Worm (Caenorhabditis elegans) whole organism, mixed stage, embryonic: ENCODE data around the gene sir-2.2.

Experiments used
- blmp-1 ChIP-seq: fragments of 150-350 bp; optimal IDR thresholded peaks from 2 replicates; lab custom pipeline; 2014; ENCODE audit warnings: missing biosample characterization, missing genetic modification characterization
- ham-2 ChIP-seq: fragments of 200-800 bp; sonication (Bioruptor generic); optimal IDR thresholded peaks from 2 replicates; lab custom pipeline; 2018; ENCODE audit warnings: mild to moderate bottlenecking, missing genetic modification characterization, missing compliant biosample characterization
- mep-1 ChIP-seq: fragments of 150-350 bp; optimal IDR thresholded peaks from 2 replicates; lab custom pipeline; 2017; ENCODE audit warnings: missing biosample characterization, missing genetic modification reagents, missing genetic modification characterization, inconsistent platforms
- mls-2 ChIP-seq: sonication (generic microtip); optimal IDR thresholded peaks from 2 replicates; lab custom pipeline; 2016; ENCODE audit warnings: mild to moderate bottlenecking, missing genetic modification characterization, moderate library complexity, missing compliant biosample characterization
- snpc-4 ChIP-seq: fragments of 150-350 bp; optimal IDR thresholded peaks from 2 replicates; lab custom pipeline; 2014; ENCODE audit warnings: missing biosample characterization, missing genetic modification characterization
- unc-62 ChIP-seq: fragments of 150-350 bp; optimal IDR thresholded peaks from 2 replicates; lab custom pipeline; 2014; ENCODE audit warnings: missing biosample characterization, missing genetic modification reagents, missing genetic modification characterization

DNA sequence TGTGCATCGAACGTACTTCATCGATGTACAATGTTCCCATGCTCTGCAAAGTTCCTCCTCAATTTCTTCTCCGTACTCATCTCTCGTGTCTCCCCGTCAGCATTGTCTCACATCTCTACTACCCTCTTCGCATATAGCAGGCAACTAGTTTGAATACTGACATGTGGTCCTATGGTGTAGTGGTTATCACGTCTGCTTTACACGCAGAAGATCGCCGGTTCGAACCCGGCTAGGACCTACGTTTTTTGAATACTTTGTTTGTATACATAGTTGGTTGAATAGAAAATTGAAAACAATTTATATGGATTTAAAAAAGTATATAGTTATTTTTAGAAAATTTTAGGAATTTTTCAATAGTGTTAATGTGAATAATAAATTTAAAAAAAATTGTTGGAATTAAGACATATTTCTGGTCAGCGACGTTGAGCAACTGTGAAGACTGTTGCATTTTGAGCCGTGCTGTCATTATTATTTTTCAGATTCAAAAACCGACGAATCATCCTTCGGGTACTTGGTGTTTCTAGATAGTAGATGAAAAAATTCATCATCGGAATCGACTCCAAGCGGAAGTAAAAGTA, 20.9 kb upstream of the sir-2.2 start:
- TF ChIP-seq snpc-4 (no peak), ham-2 (GFP tag; lab: Kevin White, UChicago) (peak; percentile 94), mls-2 (peak; percentile 96), mep-1 (tag; lab: Kevin White, UChicago) (peak; percentile 90), blmp-1 (tag; lab: Kevin White, UChicago) (no peak), unc-62 (GFP tag; lab: Kevin White, UChicago) (peak; percentile 86)
